Fruit fly (Drosophila melanogaster) whole organism, embryonic: ENCODE results near the gene HP1b.

Experiments
- CG10366 ChIP-seq: fragments of 200-800 bp; sonication (Bioruptor generic); IDR thresholded peaks from 2 replicates; pipeline ENCODE4 v1.3.6; 2022; ENCODE audit warnings: missing biosample characterization, missing genetic modification characterization
- CG10654 ChIP-seq: fragments of 200-800 bp; sonication (Bioruptor generic); optimal IDR thresholded peaks from 2 replicates; lab custom pipeline; 2016; ENCODE audit warnings: missing biosample characterization, missing genetic modification characterization
- CG11247 ChIP-seq: fragments of 200-800 bp; sonication (Bioruptor generic); IDR thresholded peaks from 2 replicates; pipeline ENCODE4 v1.3.6; 2022; ENCODE audit warnings: missing biosample characterization, missing genetic modification characterization
- CG11560 ChIP-seq: fragments of 200-800 bp; sonication (Bioruptor generic); IDR thresholded peaks from 3 replicates; pipeline ENCODE4 v1.3.6; 2022; ENCODE audit warnings: missing biosample characterization, missing genetic modification characterization
- CG14710 ChIP-seq: fragments of 200-800 bp; sonication (Bioruptor generic); optimal IDR thresholded peaks from 3 replicates; lab custom pipeline; 2019; ENCODE audit warnings: missing biosample characterization, mild to moderate bottlenecking, missing genetic modification characterization, moderate library complexity
- CG15479 ChIP-seq: fragments of 200-800 bp; sonication (Bioruptor generic); optimal IDR thresholded peaks from 3 replicates; lab custom pipeline; 2019; ENCODE audit warnings: missing biosample characterization, mild to moderate bottlenecking, missing genetic modification characterization, moderate library complexity
- CG15601 ChIP-seq: fragments of 200-800 bp; sonication (Bioruptor generic); optimal IDR thresholded peaks from 3 replicates; lab custom pipeline; 2019; ENCODE audit warnings: missing biosample characterization, mild to moderate bottlenecking, missing genetic modification characterization, moderate library complexity
- CG17568 ChIP-seq: fragments of 200-800 bp; sonication (Bioruptor generic); optimal IDR thresholded peaks from 2 replicates; lab custom pipeline; 2018; ENCODE audit warnings: missing biosample characterization, mild to moderate bottlenecking, missing genetic modification characterization, moderate library complexity
- CG2678 ChIP-seq: fragments of 200-800 bp; sonication (Bioruptor generic); optimal IDR thresholded peaks from 3 replicates; lab custom pipeline; 2019; ENCODE audit warnings: missing biosample characterization, mild to moderate bottlenecking, missing genetic modification characterization, moderate library complexity
- CG31388 ChIP-seq: fragments of 200-800 bp; sonication (Bioruptor generic); optimal IDR thresholded peaks from 2 replicates; lab custom pipeline; 2016; ENCODE audit warnings: missing biosample characterization, missing genetic modification characterization
- CG34376 ChIP-seq: fragments of 200-800 bp; sonication (Bioruptor generic); optimal IDR thresholded peaks from 2 replicates; lab custom pipeline; 2018; ENCODE audit warnings: missing biosample characterization, mild to moderate bottlenecking, missing genetic modification characterization
- CG34422 ChIP-seq: fragments of 200-800 bp; sonication (Bioruptor generic); IDR thresholded peaks from 3 replicates; pipeline ENCODE4 v1.3.6; 2022; ENCODE audit warnings: missing biosample characterization, missing genetic modification characterization
- CG5245 ChIP-seq: fragments of 200-800 bp; sonication (Bioruptor generic); optimal IDR thresholded peaks from 3 replicates; lab custom pipeline; 2016; ENCODE audit warnings: missing biosample characterization, missing genetic modification characterization
- CG5953 ChIP-seq: fragments of 200-800 bp; sonication (Bioruptor generic); IDR thresholded peaks from 2 replicates; pipeline ENCODE4 v1.3.6; 2022; ENCODE audit warnings: missing biosample characterization, missing genetic modification characterization
- CG7372 ChIP-seq: fragments of 200-800 bp; sonication (Bioruptor generic); IDR thresholded peaks from 2 replicates; pipeline ENCODE4 v1.3.6; 2022; ENCODE audit warnings: missing biosample characterization, missing genetic modification characterization
- CG8478 ChIP-seq: fragments of >200 bp; optimal IDR thresholded peaks from 2 replicates; lab custom pipeline; 2018
- CG8765 ChIP-seq: fragments of 200-800 bp; sonication (Bioruptor generic); IDR thresholded peaks from 2 replicates; pipeline ENCODE4 v1.3.6; 2022; ENCODE audit warnings: missing biosample characterization, missing genetic modification characterization
- Dad ChIP-seq: fragments of 200-800 bp; sonication (Bioruptor generic); optimal IDR thresholded peaks from 3 replicates; lab custom pipeline; 2016; ENCODE audit warnings: missing biosample characterization, missing genetic modification characterization
- Dek ChIP-seq: fragments of 200-800 bp; sonication (Bioruptor generic); optimal IDR thresholded peaks from 3 replicates; lab custom pipeline; 2019; ENCODE audit warnings: missing biosample characterization, mild to moderate bottlenecking, missing genetic modification characterization, moderate library complexity
- Dll ChIP-seq: fragments of 200-800 bp; sonication (Bioruptor generic); IDR thresholded peaks from 4 replicates; pipeline ENCODE4 v1.3.6; 2022; ENCODE audit warnings: missing biosample characterization, missing genetic modification characterization; ENCODE audit not compliant: partially characterized antibody
- Dp ChIP-seq: fragments of 200-800 bp; sonication (Bioruptor generic); optimal IDR thresholded peaks from 2 replicates; lab custom pipeline; 2018; ENCODE audit warnings: missing biosample characterization, mild to moderate bottlenecking, missing genetic modification characterization, moderate library complexity
- Dref ChIP-seq: fragments of 200-800 bp; sonication (Bioruptor generic); IDR thresholded peaks from 2 replicates; pipeline ENCODE4 v1.3.6; 2022; ENCODE audit warnings: missing biosample characterization, missing genetic modification characterization
- Eip74EF ChIP-seq, 2 experiments: fragments of 200-800 bp in 1 of 2; fragments of >200 bp in 1 of 2; sonication (Bioruptor generic) in 1 of 2; optimal IDR thresholded peaks; 2 replicates each; lab custom pipeline; 2017 to 2019; ENCODE audit warnings: missing biosample characterization in 2 of 2, missing genetic modification characterization in 2 of 2, mild to moderate bottlenecking in 1 of 2, moderate library complexity in 1 of 2
- Med ChIP-seq: fragments of 200-800 bp; sonication (Bioruptor generic); peaks from one replicate; lab custom pipeline; 2016; ENCODE audit warnings: missing biosample characterization, missing genetic modification characterization, mild to moderate bottlenecking, inconsistent platforms, moderate library complexity
- NK7.1 ChIP-seq: fragments of 200-800 bp; sonication (Bioruptor generic); optimal IDR thresholded peaks from 3 replicates; lab custom pipeline; 2016; ENCODE audit warnings: missing biosample characterization, missing genetic modification characterization
- Opbp ChIP-seq: fragments of 200-800 bp; sonication (Bioruptor generic); IDR thresholded peaks from 3 replicates; pipeline ENCODE4 v1.3.6; 2022; ENCODE audit warnings: missing biosample characterization, missing genetic modification characterization; ENCODE audit not compliant: partially characterized antibody
- Side ChIP-seq: fragments of 200-800 bp; sonication (Bioruptor generic); optimal IDR thresholded peaks from 2 replicates; lab custom pipeline; 2016; ENCODE audit warnings: missing biosample characterization, missing genetic modification characterization
- Xrp1 ChIP-seq: fragments of 200-800 bp; sonication (Bioruptor generic); IDR thresholded peaks from 2 replicates; pipeline ENCODE4 v1.3.6; 2022; ENCODE audit warnings: missing biosample characterization, missing genetic modification characterization
- cg ChIP-seq: fragments of 200-800 bp; sonication (Bioruptor generic); optimal IDR thresholded peaks from 3 replicates; lab custom pipeline; 2019; ENCODE audit warnings: missing biosample characterization, mild to moderate bottlenecking, missing genetic modification characterization, moderate library complexity
- crol ChIP-seq: fragments of 200-800 bp; sonication (Bioruptor generic); IDR thresholded peaks from 2 replicates; pipeline ENCODE4 v1.3.6; 2022; ENCODE audit warnings: missing biosample characterization, missing genetic modification characterization
- cwo ChIP-seq: fragments of 200-800 bp; sonication (Bioruptor generic); optimal IDR thresholded peaks from 3 replicates; lab custom pipeline; 2017; ENCODE audit warnings: missing biosample characterization, missing genetic modification characterization, mild to moderate bottlenecking, moderate library complexity, missing genetic modification reagents
- danr ChIP-seq: fragments of 200-800 bp; sonication (Bioruptor generic); IDR thresholded peaks from 2 replicates; pipeline ENCODE4 v1.3.6; 2022; ENCODE audit warnings: missing biosample characterization, missing genetic modification characterization
- dimm ChIP-seq: fragments of 200-800 bp; sonication (Bioruptor generic); IDR thresholded peaks from 2 replicates; pipeline ENCODE4 v1.3.6; 2022; ENCODE audit warnings: missing biosample characterization, missing genetic modification characterization
- ind ChIP-seq: fragments of 200-800 bp; sonication (Bioruptor generic); optimal IDR thresholded peaks from 3 replicates; lab custom pipeline; 2016; ENCODE audit warnings: missing biosample characterization, missing genetic modification characterization
- jing ChIP-seq: fragments of 200-800 bp; sonication (Bioruptor generic); optimal IDR thresholded peaks from 2 replicates; lab custom pipeline; 2018; ENCODE audit warnings: missing biosample characterization, mild to moderate bottlenecking, missing genetic modification characterization
- kah ChIP-seq: fragments of 200-800 bp; sonication (Bioruptor generic); optimal IDR thresholded peaks from 2 replicates; lab custom pipeline; 2018; ENCODE audit warnings: missing biosample characterization, mild to moderate bottlenecking, missing genetic modification characterization
- klu ChIP-seq: fragments of 200-800 bp; sonication (Bioruptor generic); IDR thresholded peaks from 2 replicates; pipeline ENCODE4 v1.3.6; 2022; ENCODE audit warnings: missing biosample characterization, missing genetic modification characterization
- lola ChIP-seq, 3 experiments: fragments of >200 bp in 2 of 3; fragments of 200-800 bp in 1 of 3; sonication (Bioruptor generic) in 1 of 3; optimal IDR thresholded peaks; 2 replicates each; lab custom pipeline; 2017 to 2019; ENCODE audit warnings: missing biosample characterization in 3 of 3, missing genetic modification characterization in 3 of 3, mild to moderate bottlenecking in 1 of 3, moderate library complexity in 1 of 3
- mld ChIP-seq: fragments of 200-800 bp; sonication (Bioruptor generic); IDR thresholded peaks from 3 replicates; pipeline ENCODE4 v1.3.6; 2022; ENCODE audit warnings: missing biosample characterization, missing genetic modification characterization; ENCODE audit not compliant: partially characterized antibody
- p53 ChIP-seq: fragments of 200-800 bp; sonication (Bioruptor generic); optimal IDR thresholded peaks from 2 replicates; lab custom pipeline; 2016; ENCODE audit warnings: missing biosample characterization, missing genetic modification characterization
- peb ChIP-seq: fragments of 200-800 bp; sonication (Bioruptor generic); IDR thresholded peaks from 2 replicates; pipeline ENCODE4 v1.3.6; 2022; ENCODE audit warnings: missing biosample characterization, missing genetic modification characterization
- psq ChIP-seq: fragments of 200-800 bp; sonication (Bioruptor generic); optimal IDR thresholded peaks from 2 replicates; lab custom pipeline; 2017; ENCODE audit warnings: missing biosample characterization, missing genetic modification characterization
- sc ChIP-seq, 3 experiments: fragments of >200 bp in 2 of 3; fragments of 200-800 bp in 1 of 3; sonication (Bioruptor generic) in 1 of 3; optimal IDR thresholded peaks; 2 replicates in 2 of 3; 3 replicates in 1 of 3; lab custom pipeline; 2017; ENCODE audit warnings: mild to moderate bottlenecking in 1 of 3, missing biosample characterization in 1 of 3, missing genetic modification characterization in 1 of 3, missing genetic modification reagents in 1 of 3
- sob ChIP-seq: fragments of 200-800 bp; sonication (Bioruptor generic); IDR thresholded peaks from 2 replicates; pipeline ENCODE4 v1.3.6; 2022; ENCODE audit warnings: missing biosample characterization, missing genetic modification characterization
- tap ChIP-seq: fragments of 200-800 bp; optimal IDR thresholded peaks from 3 replicates; lab custom pipeline; 2019; ENCODE audit warnings: missing biosample characterization, mild to moderate bottlenecking, missing genetic modification characterization, moderate library complexity
- tgo ChIP-seq: fragments of 200-800 bp; sonication (Bioruptor generic); IDR thresholded peaks from 3 replicates; pipeline ENCODE4 v1.3.6; 2022; ENCODE audit warnings: missing biosample characterization, missing genetic modification characterization
- vfl ChIP-seq: fragments of 200-800 bp; sonication (Bioruptor generic); optimal IDR thresholded peaks from 2 replicates; lab custom pipeline; 2016; ENCODE audit warnings: missing biosample characterization, missing genetic modification characterization
- zen ChIP-seq: fragments of 200-800 bp; sonication (Bioruptor generic); optimal IDR thresholded peaks from 3 replicates; lab custom pipeline; 2018; ENCODE audit warnings: missing biosample characterization, mild to moderate bottlenecking, missing genetic modification characterization, moderate library complexity
- zfh1 ChIP-seq: fragments of 200-800 bp; sonication (Bioruptor generic); IDR thresholded peaks from 3 replicates; pipeline ENCODE4 v1.3.6; 2022; ENCODE audit warnings: missing biosample characterization, missing genetic modification characterization

The HP1b gene

dm6 chrX:9122492-9122891, 41.6 kb downstream of the HP1b start (continued):
- peak; percentile 51 for TF ChIP-seq Med (GFP tag; lab: Kevin White, UChicago)
- no peak for TF ChIP-seq kah (GFP tag; lab: Kevin White, UChicago)
- TF ChIP-seq sob (GFP tag; lab: Robert Waterston, UW): 0 out of 2 replicates have a peak, but pooled peaks have one; percentile 8
- peak; percentile 88 for TF ChIP-seq crol (GFP tag; lab: Robert Waterston, UW)
- TF ChIP-seq Dp: no peak
- TF ChIP-seq tap: no peak
- TF ChIP-seq dimm (GFP tag; lab: Robert Waterston, UW): no peak
- no peak for TF ChIP-seq Dad
- TF ChIP-seq jing (GFP tag; lab: Kevin White, UChicago): no peak
- no peak for TF ChIP-seq sc (optimal IDR thresholded peaks at IDR 0.05; lab: Kevin White, UChicago)
- TF ChIP-seq sc (GFP tag; optimal IDR thresholded peaks at IDR 0.05; lab: Kevin White, UChicago): no peak
- 0 out of 2 replicates have a peak, but pooled peaks have one; percentile 8 for TF ChIP-seq klu (GFP tag; lab: Robert Waterston, UW)
- TF ChIP-seq mld (GFP tag; lab: Robert Waterston, UW): no peak
- TF ChIP-seq Xrp1 (GFP tag; lab: Robert Waterston, UW): 0 out of 2 replicates have a peak, but pooled peaks have one; percentile 4
- no peak for TF ChIP-seq CG5245 (GFP tag; lab: Kevin White, UChicago)
- TF ChIP-seq CG34422 (GFP tag; lab: Robert Waterston, UW): no peak
- no peak for TF ChIP-seq cwo
- TF ChIP-seq Dref (GFP tag; lab: Robert Waterston, UW): no peak
- no peak for TF ChIP-seq Opbp

- TF ChIP-seq CG8478 (lab: Kevin White, UChicago): no peak
- TF ChIP-seq CG8765 (GFP tag; lab: Robert Waterston, UW): no peak
- no peak for TF ChIP-seq CG5953 (GFP tag; lab: Robert Waterston, UW)
- TF ChIP-seq mld (GFP tag; lab: Robert Waterston, UW): no peak
- no peak for TF ChIP-seq CG11247 (GFP tag; lab: Robert Waterston, UW)
- no peak for TF ChIP-seq NK7.1 (GFP tag; lab: Kevin White, UChicago)
- no peak for TF ChIP-seq CG34376 (GFP tag; lab: Kevin White, UChicago)
- no peak for TF ChIP-seq CG34422 (GFP tag; lab: Robert Waterston, UW)
- no peak for TF ChIP-seq tgo
- no peak for TF ChIP-seq CG31388 (GFP tag; lab: Kevin White, UChicago)
- TF ChIP-seq Dll (GFP tag; lab: Robert Waterston, UW): no peak
- peak; percentile 92 for TF ChIP-seq zen (tag; lab: Kevin White, UChicago)
- TF ChIP-seq CG2678 (tag; lab: Kevin White, UChicago): peak; percentile 37
- no peak for TF ChIP-seq CG11560
- no peak for TF ChIP-seq danr
- no peak for TF ChIP-seq lola (GFP tag; optimal IDR thresholded peaks at IDR 0.05; lab: Kevin White, UChicago)
- TF ChIP-seq ind (GFP tag; lab: Kevin White, UChicago): peak; percentile 11
- no peak for TF ChIP-seq psq (GFP tag; lab: Kevin White, UChicago)
- TF ChIP-seq CG14710: no peak
- TF ChIP-seq cg: no peak
- no peak for TF ChIP-seq p53 (GFP tag; lab: Kevin White, UChicago)
- TF ChIP-seq CG15479 (GFP tag; lab: Kevin White, UChicago): peak; percentile 67
- peak; percentile 62; the same call in 2 of the 3 replicates for TF ChIP-seq zfh1
- no peak for TF ChIP-seq Side (GFP tag; lab: Kevin White, UChicago)
- no peak for TF ChIP-seq Eip74EF (GFP tag; optimal IDR thresholded peaks at IDR 0.05; lab: Kevin White, UChicago)
- TF ChIP-seq CG10366 (GFP tag; lab: Robert Waterston, UW): no peak
- TF ChIP-seq Dek: no peak
- TF ChIP-seq vfl (GFP tag; lab: Kevin White, UChicago): no peak
- TF ChIP-seq CG7372 (GFP tag; lab: Robert Waterston, UW): no peak
- no peak for TF ChIP-seq CG15601 (tag; lab: Kevin White, UChicago)
- no peak for TF ChIP-seq CG10654
- no peak for TF ChIP-seq CG17568 (GFP tag; lab: Kevin White, UChicago)
- TF ChIP-seq peb (GFP tag; lab: Robert Waterston, UW): no peak
Observed at dm6 chrX:9127264-9128011, 46.6 kb downstream of the HP1b start.
